Worm (Caenorhabditis elegans): ENCODE results near the gene dpy-11.

- TF ChIP-seq mdl-1 (tag; optimal IDR thresholded peaks at IDR 0.05): no peak
- TF ChIP-seq ceh-82 (tag; optimal IDR thresholded peaks at IDR 0.05): no peak
Measured at ce11 chrV:6559585-6559984, 44.5 kb upstream of the dpy-11 start.

All from whole organism, L2 larva.